Worm (Caenorhabditis elegans) whole organism, young adult: ENCODE results near the gene Y57G11B.8.

Experiments
- B0035.1 ChIP-seq: sonication (generic microtip); optimal IDR thresholded peaks from 2 replicates; lab custom pipeline; 2016; ENCODE audit warnings: missing genetic modification characterization, mild to moderate bottlenecking, missing compliant biosample characterization, missing genotype, missing genetic modification reagents
- F55B11.4 ChIP-seq: sonication (generic microtip); optimal IDR thresholded peaks from 2 replicates; lab custom pipeline; 2016; ENCODE audit warnings: missing compliant biosample characterization, missing genetic modification characterization, borderline replicate concordance; ENCODE audit not compliant: insufficient read depth
- F57A8.1 ChIP-seq: fragments of 200-800 bp; sonication (Bioruptor generic); optimal IDR thresholded peaks from 2 replicates; lab custom pipeline; 2018; ENCODE audit warnings: mild to moderate bottlenecking, missing genetic modification characterization, moderate library complexity, missing compliant biosample characterization
- F57C9.4 ChIP-seq: sonication (generic microtip); optimal IDR thresholded peaks from 2 replicates; lab custom pipeline; 2017; ENCODE audit warnings: mild to moderate bottlenecking, missing genetic modification characterization, missing compliant biosample characterization
- T26A5.8 ChIP-seq: sonication (generic microtip); optimal IDR thresholded peaks from 2 replicates; lab custom pipeline; 2016; ENCODE audit warnings: missing genetic modification characterization, missing compliant biosample characterization
- Y79H2A.3 ChIP-seq: fragments of 200-800 bp; sonication (Bioruptor generic); conservative IDR thresholded peaks from 2 replicates; pipeline ENCODE4 v1.3.6; 2022; ENCODE audit warnings: missing genetic modification reagents, missing genetic modification characterization, missing compliant biosample characterization
- Y95B8A.8 ChIP-seq: fragments of 200-800 bp; sonication (Bioruptor generic); IDR thresholded peaks from 2 replicates; pipeline ENCODE4 v1.3.6; 2022; ENCODE audit warnings: missing genetic modification reagents, missing genetic modification characterization, missing compliant biosample characterization
- athp-1 ChIP-seq: sonication (generic microtip); optimal IDR thresholded peaks from 2 replicates; lab custom pipeline; 2017; ENCODE audit warnings: mild to moderate bottlenecking, missing genetic modification characterization, missing compliant biosample characterization
- bed-2 ChIP-seq: fragments of 200-800 bp; sonication (Bioruptor generic); IDR thresholded peaks from 2 replicates; pipeline ENCODE4 v1.3.6; 2022; ENCODE audit warnings: missing genetic modification reagents, missing genetic modification characterization, missing compliant biosample characterization
- ceh-58 ChIP-seq: fragments of 200-800 bp; sonication (Bioruptor generic); IDR thresholded peaks from 2 replicates; pipeline ENCODE4 v1.3.6; 2022; ENCODE audit warnings: missing genetic modification characterization, missing compliant biosample characterization
- ceh-79 ChIP-seq: sonication (generic microtip); optimal IDR thresholded peaks from 2 replicates; lab custom pipeline; 2017; ENCODE audit warnings: mild to moderate bottlenecking, missing genetic modification characterization, missing compliant biosample characterization
- chd-7 ChIP-seq: sonication (generic microtip); optimal IDR thresholded peaks from 2 replicates; lab custom pipeline; 2016; ENCODE audit warnings: mild to moderate bottlenecking, missing genetic modification characterization, moderate library complexity, missing compliant biosample characterization
- egl-44 ChIP-seq: fragments of 200-800 bp; sonication (Bioruptor generic); IDR thresholded peaks from 2 replicates; pipeline ENCODE4 v1.3.6; 2022; ENCODE audit warnings: missing genetic modification reagents, missing genetic modification characterization, missing compliant biosample characterization
- ets-4 ChIP-seq: fragments of 200-800 bp; sonication (Bioruptor generic); optimal IDR thresholded peaks from 2 replicates; lab custom pipeline; 2018; ENCODE audit warnings: mild to moderate bottlenecking, missing genetic modification characterization, missing compliant biosample characterization
- let-607 ChIP-seq, 2 experiments: fragments of 200-800 bp in 1 of 2; sonication (Bioruptor generic) in 1 of 2; sonication (generic microtip) in 1 of 2; optimal IDR thresholded peaks; 2 replicates each; lab custom pipeline; 2016 to 2018; ENCODE audit warnings: mild to moderate bottlenecking in 2 of 2, missing compliant biosample characterization in 2 of 2, missing genetic modification characterization in 2 of 2, moderate library complexity in 2 of 2, missing genotype in 1 of 2
- lin-26 ChIP-seq: fragments of 200-800 bp; sonication (Bioruptor generic); IDR thresholded peaks from 2 replicates; pipeline ENCODE4 v1.3.6; 2022; ENCODE audit warnings: missing genetic modification reagents, missing genetic modification characterization, missing compliant biosample characterization
- lin-35 ChIP-seq, 3 experiments: fragments of 150-350 bp in 2 of 3; sonication (generic microtip) in 1 of 3; optimal IDR thresholded peaks; 2 replicates each; lab custom pipeline; 2014 to 2018; ENCODE audit warnings: missing biosample characterization in 3 of 3, missing genetic modification characterization in 3 of 3, missing genetic modification reagents in 3 of 3
- lin-40 ChIP-seq: sonication (generic microtip); optimal IDR thresholded peaks from 2 replicates; lab custom pipeline; 2016; ENCODE audit warnings: missing genetic modification characterization, mild to moderate bottlenecking, missing compliant biosample characterization, missing genotype, missing genetic modification reagents
- lsy-27 ChIP-seq: sonication (generic microtip); optimal IDR thresholded peaks from 2 replicates; lab custom pipeline; 2017; ENCODE audit warnings: missing genetic modification characterization, mild to moderate bottlenecking, missing compliant biosample characterization, antibody characterized with exemption, missing genotype, borderline replicate concordance; ENCODE audit not compliant: insufficient read depth
- madf-10 ChIP-seq: sonication (generic microtip); optimal IDR thresholded peaks from 2 replicates; lab custom pipeline; 2016; ENCODE audit warnings: mild to moderate bottlenecking, missing genetic modification characterization, missing compliant biosample characterization
- mxl-1 ChIP-seq: sonication (generic microtip); optimal IDR thresholded peaks from 2 replicates; lab custom pipeline; 2016; ENCODE audit warnings: missing genetic modification characterization, missing compliant biosample characterization
- nhr-179 ChIP-seq: sonication (generic microtip); optimal IDR thresholded peaks from 2 replicates; lab custom pipeline; 2016; ENCODE audit warnings: mild to moderate bottlenecking, missing genetic modification characterization, missing compliant biosample characterization
- pha-4 ChIP-seq: fragments of 150-350 bp; sonication (generic microtip); optimal IDR thresholded peaks from 2 replicates; lab custom pipeline; 2014; ENCODE audit warnings: missing biosample characterization, missing genetic modification reagents, missing genetic modification characterization
- rpc-1 ChIP-seq, 2 experiments: fragments of 150-350 bp in 1 of 2; sonication (generic microtip) in 1 of 2; optimal IDR thresholded peaks; 2 replicates each; lab custom pipeline; 2014 to 2018; ENCODE audit warnings: missing biosample characterization in 1 of 2, missing genetic modification characterization in 1 of 2, missing genetic modification reagents in 1 of 2, missing genotype in 1 of 2
- snpc-1.3 ChIP-seq: sonication (generic microtip); optimal IDR thresholded peaks from 2 replicates; lab custom pipeline; 2017; ENCODE audit warnings: missing genetic modification characterization, mild to moderate bottlenecking, missing compliant biosample characterization, antibody characterized with exemption, moderate library complexity, missing genotype, missing genetic modification reagents; ENCODE audit not compliant: insufficient read depth
- snpc-3.4 ChIP-seq: sonication (generic microtip); optimal IDR thresholded peaks from 2 replicates; lab custom pipeline; 2017; ENCODE audit warnings: missing genetic modification characterization, mild to moderate bottlenecking, missing compliant biosample characterization, antibody characterized with exemption, moderate library complexity, missing genotype, missing genetic modification reagents
- snpc-4 ChIP-seq, 5 experiments: fragments of 150-350 bp in 1 of 5; sonication (generic microtip) in 4 of 5; optimal IDR thresholded peaks; 2 replicates each; lab custom pipeline; 2014 to 2018; ENCODE audit warnings: missing genetic modification characterization in 5 of 5, missing biosample characterization in 3 of 5, antibody characterized with exemption in 2 of 5, mild to moderate bottlenecking in 2 of 5, missing compliant biosample characterization in 2 of 5, missing genotype in 2 of 5, moderate library complexity in 2 of 5, missing genetic modification reagents in 1 of 5
- tlf-1 ChIP-seq: fragments of 200-800 bp; sonication (Bioruptor generic); optimal IDR thresholded peaks from 2 replicates; lab custom pipeline; 2018; ENCODE audit warnings: mild to moderate bottlenecking, missing genetic modification characterization, missing compliant biosample characterization
- xnd-1 ChIP-seq: sonication (generic microtip); optimal IDR thresholded peaks from 2 replicates; lab custom pipeline; 2016; ENCODE audit warnings: missing genotype, missing genetic modification reagents, missing genetic modification characterization, missing compliant biosample characterization
- zfh-2 ChIP-seq: fragments of 200-800 bp; sonication (Bioruptor generic); conservative IDR thresholded peaks from 2 replicates; pipeline ENCODE4 v1.3.6; 2022; ENCODE audit warnings: missing genetic modification reagents, missing genetic modification characterization, missing compliant biosample characterization
- ztf-22 ChIP-seq: fragments of 200-800 bp; sonication (Bioruptor generic); optimal IDR thresholded peaks from 2 replicates; lab custom pipeline; 2018; ENCODE audit warnings: mild to moderate bottlenecking, missing genetic modification characterization, moderate library complexity, missing compliant biosample characterization
- ztf-25 ChIP-seq: fragments of 200-800 bp; sonication (Bioruptor generic); IDR thresholded peaks from 2 replicates; pipeline ENCODE4 v1.3.6; 2022; ENCODE audit warnings: missing genetic modification reagents, missing genetic modification characterization, missing compliant biosample characterization
- ztf-3 ChIP-seq: fragments of 200-800 bp; sonication (Bioruptor generic); optimal IDR thresholded peaks from 2 replicates; lab custom pipeline; 2018; ENCODE audit warnings: mild to moderate bottlenecking, missing genetic modification characterization, missing compliant biosample characterization

Y57G11B.8 gene

DNA sequence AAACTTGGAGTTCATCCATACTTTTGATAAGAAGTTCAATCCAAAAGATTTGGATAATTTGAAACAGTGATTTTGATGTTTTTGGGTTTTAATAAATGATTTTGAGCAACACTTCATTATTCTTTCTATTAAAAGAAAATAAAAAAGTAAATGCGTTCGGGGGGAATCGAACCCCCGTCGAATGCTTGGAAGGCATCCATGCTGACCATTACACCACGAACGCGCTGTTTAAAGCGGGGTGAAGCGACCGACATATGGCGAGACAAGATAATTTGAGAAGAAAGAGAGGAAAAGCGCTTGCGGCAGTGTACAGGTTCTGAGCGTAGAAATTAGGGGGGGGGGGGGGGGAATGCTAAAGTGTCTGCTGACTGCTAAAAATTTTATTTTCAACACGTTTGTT lies 2.0 kb downstream of the Y57G11B.8 start (continued):
- TF ChIP-seq let-607 (tag; optimal IDR thresholded peaks at IDR 0.05; lab: Kevin White, UChicago): peak in 1 of 2 experiments; percentile 20
- peak; percentile 86 for TF ChIP-seq lin-26 (GFP tag; lab: Robert Waterston, UW)
- no peak for TF ChIP-seq Y95B8A.8
- no peak for TF ChIP-seq zfh-2
- TF ChIP-seq snpc-1.3 (tag; lab: Kevin White, UChicago): peak; percentile 79
- no peak for TF ChIP-seq chd-7 (tag; lab: Kevin White, UChicago)
- no peak for TF ChIP-seq bed-2 (GFP tag; lab: Robert Waterston, UW)
- TF ChIP-seq F57A8.1: no peak
- peak; percentile 91 for TF ChIP-seq snpc-4 (GFP tag; optimal IDR thresholded peaks at IDR 0.05; lab: Kevin White, UChicago)
- peak; percentile 44 to 97 (median 95) for TF ChIP-seq snpc-4 (tag; optimal IDR thresholded peaks at IDR 0.05; lab: Kevin White, UChicago)
- peak; percentile 38 for TF ChIP-seq madf-10 (tag; lab: Kevin White, UChicago)
- TF ChIP-seq snpc-3.4 (tag; lab: Kevin White, UChicago): peak; percentile 41
- TF ChIP-seq ets-4 (GFP tag; lab: Kevin White, UChicago): no peak

ce11 chrIV:14574282-14574869 lies 4.1 kb downstream of the Y57G11B.8 start, which contains the start of the genes Y57G11B.3 and Y57G11B.5:
TSS of gene Y57G11B.3 (minus strand) at chrIV:14574382.
TSS of gene Y57G11B.5 (plus strand) at chrIV:14574819.
- TF ChIP-seq mxl-1 (tag; lab: Kevin White, UChicago) (no peak), Y79H2A.3 (GFP tag; lab: Robert Waterston, UW) (no peak), rpc-1 (optimal IDR thresholded peaks at IDR 0.05; lab: Kevin White, UChicago) (no peak), rpc-1 (tag; optimal IDR thresholded peaks at IDR 0.05; lab: Kevin White, UChicago) (no peak), lin-40 (tag; lab: Kevin White, UChicago) (no peak), tlf-1 (GFP tag; lab: Kevin White, UChicago) (no peak), F55B11.4 (no peak), ceh-79 (tag; lab: Kevin White, UChicago) (no peak), ztf-3 (GFP tag; lab: Kevin White, UChicago) (no peak), snpc-4 (GFP tag; optimal IDR thresholded peaks at IDR 0.05; lab: Kevin White, UChicago) (no peak), snpc-4 (tag; optimal IDR thresholded peaks at IDR 0.05; lab: Kevin White, UChicago) (no peak), lsy-27 (tag; lab: Kevin White, UChicago) (no peak), let-607 (tag; optimal IDR thresholded peaks at IDR 0.05; lab: Kevin White, UChicago) (no peak), lin-35 (GFP tag; optimal IDR thresholded peaks at IDR 0.05; lab: Kevin White, UChicago) (no peak), ceh-58 (GFP tag; lab: Robert Waterston, UW) (no peak)

DNA sequence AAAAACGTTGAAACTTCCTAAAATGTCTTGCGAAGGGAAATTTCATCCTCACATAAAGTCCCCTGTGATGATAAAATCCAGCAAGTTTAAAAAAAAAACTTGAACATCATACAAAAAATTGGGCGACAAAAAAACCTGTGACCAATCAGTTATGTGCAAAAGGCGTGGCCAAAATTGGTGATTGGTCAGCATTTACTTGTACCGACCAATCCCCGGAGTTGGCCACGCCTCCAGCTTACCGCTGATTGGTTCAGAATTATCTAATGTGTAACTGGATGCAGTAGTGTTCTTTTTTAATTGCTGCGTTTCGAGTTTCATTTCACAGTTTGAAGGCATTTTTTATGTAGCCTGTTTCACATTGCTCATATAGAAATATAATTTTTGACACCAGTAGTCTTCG lies 5.4 kb downstream of the Y57G11B.8 start:
- TF ChIP-seq pha-4 (tag; lab: Kevin White, UChicago): no peak
- TF ChIP-seq ztf-22 (GFP tag; lab: Kevin White, UChicago): no peak
- TF ChIP-seq B0035.1 (tag; lab: Kevin White, UChicago): no peak
- no peak for TF ChIP-seq xnd-1 (tag; lab: Kevin White, UChicago)

DNA sequence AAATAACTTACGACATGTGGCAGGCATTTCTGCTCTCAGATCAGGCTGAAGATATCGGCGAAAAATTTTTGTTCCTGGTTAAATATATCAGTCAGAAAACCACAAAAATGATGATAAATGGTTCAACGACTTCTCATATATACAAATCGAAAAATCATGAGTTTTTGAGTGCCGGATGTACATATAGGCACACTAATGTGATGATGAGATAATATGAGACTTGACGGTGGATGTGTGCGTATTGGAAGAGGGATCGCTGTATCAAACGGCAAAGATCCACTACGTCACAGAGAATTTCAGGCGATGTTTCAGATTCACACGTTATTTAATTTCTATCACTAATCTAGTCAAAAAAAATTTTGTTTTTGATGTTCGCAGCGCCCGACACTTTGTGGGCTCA lies 5.9 kb downstream of the Y57G11B.8 start, which contains the start of gene glb-34:
TSS of gene glb-34 (minus strand) at position 101 of the 400 bp plus-strand sequence.
- TF ChIP-seq ztf-25 (GFP tag; lab: Robert Waterston, UW) (no peak), athp-1 (tag; lab: Kevin White, UChicago) (no peak), egl-44 (GFP tag; lab: Robert Waterston, UW) (no peak), F55B11.4 (no peak), zfh-2 (no peak), Y95B8A.8 (no peak), snpc-3.4 (tag; lab: Kevin White, UChicago) (no peak), F57C9.4 (tag; lab: Kevin White, UChicago) (no peak), T26A5.8 (tag; lab: Kevin White, UChicago) (no peak), nhr-179 (tag; lab: Kevin White, UChicago) (no peak), lin-40 (tag; lab: Kevin White, UChicago) (no peak), let-607 (tag; optimal IDR thresholded peaks at IDR 0.05; lab: Kevin White, UChicago) (no peak)
